Fruit fly (Drosophila melanogaster): Measurements from ENCODE around the gene BG642167.

dm6 chr3R:25775269-25775668 is 31.0 kb upstream of the BG642167 start, which contains the start of the genes CG17197 and CG17198:
- TF ChIP-seq usp (GFP tag; optimal IDR thresholded peaks at IDR 0.05) (no peak), foxo (GFP tag; optimal IDR thresholded peaks at IDR 0.05) (no peak)
